Worm (Caenorhabditis elegans) whole organism, L2 larva: ENCODE results near the gene F36H12.10.
"Not testable (repeated sequence)": the region's sequence is repeated elsewhere in the genome, so short reads cannot be mapped to it uniquely, and the experiment has no call there.

Experiments used
- nhr-25 ChIP-seq: fragments of 150-350 bp; sonication (generic microtip); optimal IDR thresholded peaks from 3 replicates; lab custom pipeline; 2014; ENCODE audit warnings: missing biosample characterization, missing genetic modification characterization
- sma-3 ChIP-seq: sonication (generic microtip); optimal IDR thresholded peaks from 2 replicates; lab custom pipeline; 2016; ENCODE audit warnings: missing genetic modification reagents, missing genetic modification characterization, missing compliant biosample characterization
- zag-1 ChIP-seq: fragments of 150-350 bp; optimal IDR thresholded peaks from 2 replicates; lab custom pipeline; 2014; ENCODE audit warnings: missing biosample characterization, missing genetic modification characterization
- ztf-4 ChIP-seq: fragments of 150-350 bp; optimal IDR thresholded peaks from 2 replicates; lab custom pipeline; 2014; ENCODE audit warnings: missing biosample characterization, missing genetic modification characterization

ce11 chrIV:5260289-5260688 lies 5.7 kb upstream of the F36H12.10 start, which contains the start of gene msp-19:
- TF ChIP-seq sma-3 (GFP tag; lab: Kevin White, UChicago); ztf-4 (tag; lab: Kevin White, UChicago); nhr-25; zag-1 (tag; lab: Kevin White, UChicago): not testable (repeated sequence)
